Comparison of ENCODE assay signal across 3 fruit fly cellular contexts in genomic region chr3R:21987546-21987945, dm6.
TF ChIP-seq lines count a peak whose summit lies in the region.

No protein-coding gene starts in this region.

- no peak for TF ChIP-seq CTCF in whole organism, embryonic (GFP tag; optimal IDR thresholded peaks at IDR 0.05; lab: Kevin White, UChicago)

TF ChIP-seq in whole organism, embryonic, 481 proteins besides CTCF, POLR2A, EP300 and RAD21:
- TF ChIP-seq Drgx (GFP tag; IDR thresholded peaks at IDR 0.05; lab: Robert Waterston, UW) (peak; percentile 25; the same call in 1 of the 2 replicates), Atf6 (GFP tag; IDR thresholded peaks at IDR 0.05; lab: Robert Waterston, UW) (no peak), sens (GFP tag; lab: Kevin White, UChicago) (peak; percentile 16)
TF ChIP-seq in whole organism, embryonic: peak in this region for 2.

TF ChIP-seq in whole organism, prepupa, 60 proteins besides CTCF, POLR2A, EP300 and RAD21:
- TF ChIP-seq CG15336 (GFP tag; IDR thresholded peaks at IDR 0.05; lab: Robert Waterston, UW) (peak; percentile 51), Eip78C (GFP tag; lab: Kevin White, UChicago) (peak; percentile 70), achi (GFP tag; optimal IDR thresholded peaks at IDR 0.05; lab: Kevin White, UChicago) (peak; percentile 16), Hr39 (GFP tag; optimal IDR thresholded peaks at IDR 0.05; lab: Kevin White, UChicago) (no peak), CG11294 (GFP tag; IDR thresholded peaks at IDR 0.05; lab: Robert Waterston, UW) (no peak), Gug (GFP tag; IDR thresholded peaks at IDR 0.05; lab: Robert Waterston, UW) (peak; percentile 31; the same call in 1 of the 2 replicates), CG1621 (tag; optimal IDR thresholded peaks at IDR 0.05; lab: Kevin White, UChicago) (no peak), vri (GFP tag; optimal IDR thresholded peaks at IDR 0.05; lab: Kevin White, UChicago) (no peak), Eip75B (GFP tag; optimal IDR thresholded peaks at IDR 0.05; lab: Kevin White, UChicago) (no peak), eg (GFP tag; IDR thresholded peaks at IDR 0.05; lab: Robert Waterston, UW) (peak; percentile 61; the same call in 2 of the 3 replicates), salr (GFP tag; optimal IDR thresholded peaks at IDR 0.05; lab: Kevin White, UChicago) (peak in 1 of 2 experiments; percentile 3), CG4318 (GFP tag; optimal IDR thresholded peaks at IDR 0.05; lab: Kevin White, UChicago) (peak; percentile 15), Ets96B (tag; optimal IDR thresholded peaks at IDR 0.05; lab: Kevin White, UChicago) (no peak), svp (GFP tag; lab: Kevin White, UChicago) (peak; percentile 23), Hr4 (GFP tag; optimal IDR thresholded peaks at IDR 0.05; lab: Kevin White, UChicago) (peak; percentile 40), ss (GFP tag; optimal IDR thresholded peaks at IDR 0.05; lab: Kevin White, UChicago) (no peak), fd59A (GFP tag; optimal IDR thresholded peaks at IDR 0.05; lab: Kevin White, UChicago) (no peak), CG6854 (GFP tag; optimal IDR thresholded peaks at IDR 0.05; lab: Kevin White, UChicago) (no peak), Sox14 (GFP tag; optimal IDR thresholded peaks at IDR 0.05; lab: Kevin White, UChicago) (no peak), dac (GFP tag; optimal IDR thresholded peaks at IDR 0.05; lab: Kevin White, UChicago) (no peak), CG6163 (GFP tag; IDR thresholded peaks at IDR 0.05; lab: Robert Waterston, UW) (peak; percentile 51; the same call in 2 of the 3 replicates), CG10631 (GFP tag; optimal IDR thresholded peaks at IDR 0.05; lab: Kevin White, UChicago) (peak; percentile 4), Sox15 (GFP tag; optimal IDR thresholded peaks at IDR 0.05; lab: Kevin White, UChicago) (no peak), CG3919 (GFP tag; optimal IDR thresholded peaks at IDR 0.05; lab: Kevin White, UChicago) (no peak), OdsH (GFP tag; optimal IDR thresholded peaks at IDR 0.05; lab: Kevin White, UChicago) (peak; percentile 4), CG6276 (GFP tag; optimal IDR thresholded peaks at IDR 0.05; lab: Kevin White, UChicago) (no peak), cyc (GFP tag; optimal IDR thresholded peaks at IDR 0.05; lab: Kevin White, UChicago) (no peak), CG32006 (GFP tag; optimal IDR thresholded peaks at IDR 0.05; lab: Kevin White, UChicago) (peak; percentile 73), CG8119 (GFP tag; IDR thresholded peaks at IDR 0.05; lab: Robert Waterston, UW) (peak; percentile 57; the same call in 1 of the 3 replicates)

TF ChIP-seq in whole organism, pupa, 21 proteins besides CTCF, POLR2A, EP300 and RAD21:
- TF ChIP-seq fd96Ca (GFP tag; IDR thresholded peaks at IDR 0.05; lab: Robert Waterston, UW) (no peak), CG34367 (tag; optimal IDR thresholded peaks at IDR 0.05; lab: Kevin White, UChicago) (no peak), EcR (GFP tag; optimal IDR thresholded peaks at IDR 0.05; lab: Kevin White, UChicago) (no peak), Ets98B (GFP tag; IDR thresholded peaks at IDR 0.05; lab: Robert Waterston, UW) (peak; percentile 58), CG12605 (GFP tag; IDR thresholded peaks at IDR 0.05; lab: Robert Waterston, UW) (peak; percentile 51; the same call in 1 of the 2 replicates), rn (GFP tag; IDR thresholded peaks at IDR 0.05; lab: Robert Waterston, UW) (no peak), Snoo (tag; optimal IDR thresholded peaks at IDR 0.05; lab: Kevin White, UChicago) (no peak), Pif1B (GFP tag; optimal IDR thresholded peaks at IDR 0.05; lab: Kevin White, UChicago) (peak; percentile 11), CG8159 (tag; optimal IDR thresholded peaks at IDR 0.05; lab: Kevin White, UChicago) (no peak), CG8301 (tag; optimal IDR thresholded peaks at IDR 0.05; lab: Kevin White, UChicago) (no peak), CG13204 (GFP tag; optimal IDR thresholded peaks at IDR 0.05; lab: Kevin White, UChicago) (no peak), CG14655 (GFP tag; optimal IDR thresholded peaks at IDR 0.05; lab: Kevin White, UChicago) (peak; percentile 36), Pif1A (GFP tag; optimal IDR thresholded peaks at IDR 0.05; lab: Kevin White, UChicago) (peak; percentile 5), CG4496 (GFP tag; IDR thresholded peaks at IDR 0.05; lab: Robert Waterston, UW) (no peak)

Comparison
In these comparisons a context has a peak if more than half of its experiments do, and no peak if none do; other contexts are left out.
1. Of the 7 proteins assayed by ChIP-seq in both whole organism, embryonic and whole organism, prepupa: peak only in whole organism, embryonic: none; only in whole organism, prepupa: Gug; in both: none; in neither: 6.